Fruit fly (Drosophila melanogaster): ENCODE measurements around the gene CG6678.

The CG6678 gene

DNA sequence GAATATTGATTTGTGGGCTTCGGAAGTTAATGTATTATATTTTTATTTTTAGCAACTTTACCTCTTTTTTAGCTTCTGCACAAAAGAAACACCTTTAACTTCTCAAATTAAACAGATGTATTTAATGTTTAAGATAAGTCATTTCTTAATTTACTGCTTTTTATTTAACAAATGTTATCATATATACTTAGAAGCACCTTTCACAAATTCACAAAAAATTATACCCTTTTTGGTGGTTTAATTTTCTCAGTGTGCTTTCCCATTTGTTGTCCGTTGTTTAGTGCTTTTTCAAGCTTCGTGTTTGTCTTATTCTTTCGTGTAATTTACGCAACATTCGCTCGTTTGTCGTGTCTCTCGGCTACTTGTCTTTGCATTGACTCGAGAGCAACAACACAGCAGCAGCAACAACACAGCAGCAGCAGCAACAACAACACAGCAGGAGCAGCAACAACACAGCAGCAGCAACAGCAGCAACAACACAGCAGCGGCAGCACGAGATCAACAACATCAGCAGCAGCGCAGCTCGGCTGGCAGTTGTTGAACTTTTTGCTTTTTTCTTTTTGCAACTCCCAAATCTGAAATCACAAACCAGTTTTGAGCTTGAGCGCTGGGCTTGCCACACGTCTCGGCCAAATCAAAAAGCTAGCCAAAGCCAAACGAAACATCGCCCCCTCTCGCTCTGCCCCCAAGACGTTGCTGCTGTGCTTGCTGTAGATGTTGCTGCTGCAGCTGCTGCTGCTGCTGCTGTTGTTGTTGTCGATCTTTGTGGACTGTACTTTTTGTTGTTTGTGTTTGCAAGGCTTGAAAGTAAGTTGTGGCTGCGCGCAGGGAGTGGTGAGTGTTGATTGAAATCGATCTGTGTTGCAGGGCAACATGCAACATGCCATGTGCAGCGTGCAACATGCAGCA is 49.5 kb upstream of the CG6678 start (continued):
- TF ChIP-seq inv (GFP tag; IDR thresholded peaks at IDR 0.05; ENCODE audit: partially characterized antibody) (no peak), nerfin-1 (tag; optimal IDR thresholded peaks at IDR 0.05) (no peak), CG3407 (GFP tag; optimal IDR thresholded peaks at IDR 0.05) (no peak), CG11696 (GFP tag; IDR thresholded peaks at IDR 0.05) (0 out of 2 replicates have a peak, but pooled peaks have one; percentile 31), da (GFP tag; optimal IDR thresholded peaks at IDR 0.05) (no peak)

DNA sequence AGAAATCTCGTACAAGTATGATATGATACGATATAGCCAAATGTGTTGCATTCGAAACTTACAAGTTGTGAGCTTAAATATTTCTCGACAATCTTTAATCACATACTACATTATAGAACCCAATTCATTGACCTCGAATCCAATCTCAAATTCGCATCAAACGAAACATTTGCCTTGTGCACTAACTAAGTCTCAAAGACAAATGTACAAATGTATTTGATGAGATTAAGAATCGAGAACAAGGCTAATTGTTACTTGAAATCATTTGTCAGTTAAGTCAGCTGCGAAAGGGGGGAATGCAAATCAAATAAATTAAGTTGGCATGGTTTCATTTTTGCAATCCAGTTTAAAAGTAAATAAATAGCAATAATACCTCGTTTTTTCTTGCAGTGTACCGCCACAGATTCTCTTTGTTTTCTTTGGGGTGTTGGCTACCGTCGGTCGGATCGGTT is 48.3 kb upstream of the CG6678 start:
- TF ChIP-seq fd102C (GFP tag; optimal IDR thresholded peaks at IDR 0.05): no peak
- no peak for TF ChIP-seq CG43689 (GFP tag; IDR thresholded peaks at IDR 0.05)
- no peak for TF ChIP-seq CG8924 (tag; optimal IDR thresholded peaks at IDR 0.05)
- TF ChIP-seq CG7839 (tag; optimal IDR thresholded peaks at IDR 0.05): peak; percentile 45
- TF ChIP-seq her (GFP tag; optimal IDR thresholded peaks at IDR 0.05): no peak
- TF ChIP-seq psq (GFP tag; optimal IDR thresholded peaks at IDR 0.05): no peak
- TF ChIP-seq CG13775 (GFP tag; optimal IDR thresholded peaks at IDR 0.05): no peak
- peak; percentile 43 for TF ChIP-seq Sox100B (GFP tag; optimal IDR thresholded peaks at IDR 0.05)
- TF ChIP-seq fd64A (GFP tag; optimal IDR thresholded peaks at IDR 0.05): no peak
- no peak for TF ChIP-seq Bteb2 (GFP tag; optimal IDR thresholded peaks at IDR 0.05)
- peak; percentile 13 for TF ChIP-seq CG10979 (tag; optimal IDR thresholded peaks at IDR 0.05)
- TF ChIP-seq CG4282 (GFP tag; optimal IDR thresholded peaks at IDR 0.05): no peak
- TF ChIP-seq Nf-YC (tag; optimal IDR thresholded peaks at IDR 0.05): no peak
- no peak for TF ChIP-seq TFAM (GFP tag; optimal IDR thresholded peaks at IDR 0.05)
- no peak; the same call in 1 of the 2 replicates for TF ChIP-seq sisA (GFP tag; IDR thresholded peaks at IDR 0.05)
- no peak for TF ChIP-seq kni (GFP tag; optimal IDR thresholded peaks at IDR 0.05)
- TF ChIP-seq CG3726 (GFP tag; IDR thresholded peaks at IDR 0.05): no peak
- TF ChIP-seq pb (GFP tag; optimal IDR thresholded peaks at IDR 0.05): no peak
- TF ChIP-seq Awh (GFP tag; IDR thresholded peaks at IDR 0.05): no peak
- TF ChIP-seq CG12155 (GFP tag; optimal IDR thresholded peaks at IDR 0.05): no peak
- TF ChIP-seq CG11504 (tag; optimal IDR thresholded peaks at IDR 0.05): peak; percentile 59
- no peak for TF ChIP-seq Ptx1 (GFP tag; IDR thresholded peaks at IDR 0.05)
- no peak for TF ChIP-seq yki (optimal IDR thresholded peaks at IDR 0.05)
- no peak for TF ChIP-seq Mad (GFP tag; optimal IDR thresholded peaks at IDR 0.05)
- no peak for TF ChIP-seq grn (GFP tag; optimal IDR thresholded peaks at IDR 0.05)
- no peak for TF ChIP-seq ind (GFP tag; optimal IDR thresholded peaks at IDR 0.05)
- TF ChIP-seq dpn (GFP tag; optimal IDR thresholded peaks at IDR 0.05): no peak
- no peak for TF ChIP-seq knrl (GFP tag; IDR thresholded peaks at IDR 0.05; ENCODE audit: partially characterized antibody)
- TF ChIP-seq ems (GFP tag; optimal IDR thresholded peaks at IDR 0.05): no peak
- no peak for TF ChIP-seq CG11456 (GFP tag; IDR thresholded peaks at IDR 0.05)
- no peak for TF ChIP-seq CG30431 (GFP tag; optimal IDR thresholded peaks at IDR 0.05)
- TF ChIP-seq CG3407 (GFP tag; optimal IDR thresholded peaks at IDR 0.05): no peak
- no peak for TF ChIP-seq Fer1 (GFP tag; optimal IDR thresholded peaks at IDR 0.05)
- TF ChIP-seq Hey (tag; optimal IDR thresholded peaks at IDR 0.05): no peak
- no peak for TF ChIP-seq Dref (GFP tag; IDR thresholded peaks at IDR 0.05)
- no peak for TF ChIP-seq CG18476 (GFP tag; optimal IDR thresholded peaks at IDR 0.05)
- no peak for TF ChIP-seq CG6175 (GFP tag; IDR thresholded peaks at IDR 0.05)
- no peak for TF ChIP-seq bowl (GFP tag; IDR thresholded peaks at IDR 0.05)
- TF ChIP-seq CG10959 (GFP tag; IDR thresholded peaks at IDR 0.05): no peak
- TF ChIP-seq Xrp1 (GFP tag; IDR thresholded peaks at IDR 0.05): no peak
- TF ChIP-seq CG10147 (GFP tag; optimal IDR thresholded peaks at IDR 0.05): no peak
- TF ChIP-seq repo (GFP tag; optimal IDR thresholded peaks at IDR 0.05): no peak
- TF ChIP-seq bcd (GFP tag; optimal IDR thresholded peaks at IDR 0.05): no peak
- no peak for TF ChIP-seq CG11696 (GFP tag; IDR thresholded peaks at IDR 0.05)
- no peak for TF ChIP-seq YL-1 (GFP tag; optimal IDR thresholded peaks at IDR 0.05)
- no peak for TF ChIP-seq CG9932 (GFP tag; IDR thresholded peaks at IDR 0.05)
